Fruit fly (Drosophila melanogaster) whole organism, embryonic: ENCODE data around the gene CG34238.

Experiments used
- B-H2 ChIP-seq: fragments of 200-800 bp; sonication (Bioruptor generic); optimal IDR thresholded peaks from 2 replicates; lab custom pipeline; 2018; ENCODE audit warnings: missing biosample characterization, mild to moderate bottlenecking, missing genetic modification characterization
- Blimp-1 ChIP-seq: fragments of 200-800 bp; sonication (Bioruptor generic); optimal IDR thresholded peaks from 3 replicates; lab custom pipeline; 2018; ENCODE audit warnings: missing biosample characterization, missing genetic modification characterization, mild to moderate bottlenecking, moderate library complexity, missing genetic modification reagents
- CG10274 ChIP-seq: fragments of 200-800 bp; sonication (Bioruptor generic); optimal IDR thresholded peaks from 3 replicates; lab custom pipeline; 2017; ENCODE audit warnings: missing biosample characterization, mild to moderate bottlenecking, missing genetic modification characterization
- CG11085 ChIP-seq: fragments of 200-800 bp; sonication (Bioruptor generic); IDR thresholded peaks from 2 replicates; pipeline ENCODE4 v1.3.6; 2022; ENCODE audit warnings: missing biosample characterization, missing genetic modification characterization
- CG12104 ChIP-seq: fragments of 200-800 bp; sonication (Bioruptor generic); optimal IDR thresholded peaks from 3 replicates; lab custom pipeline; 2016; ENCODE audit warnings: missing biosample characterization, missing genetic modification characterization
- CG12155 ChIP-seq: fragments of 200-800 bp; sonication (Bioruptor generic); optimal IDR thresholded peaks from 3 replicates; lab custom pipeline; 2016; ENCODE audit warnings: missing biosample characterization, missing genetic modification characterization
- CG1233 ChIP-seq: fragments of 200-800 bp; sonication (Bioruptor generic); optimal IDR thresholded peaks from 4 replicates; lab custom pipeline; 2018; ENCODE audit warnings: missing biosample characterization, mild to moderate bottlenecking, missing genetic modification characterization
- CG1647 ChIP-seq: fragments of 200-800 bp; sonication (Bioruptor generic); optimal IDR thresholded peaks from 3 replicates; lab custom pipeline; 2016; ENCODE audit warnings: missing biosample characterization, missing genetic modification characterization
- CG16863 ChIP-seq: fragments of 200-800 bp; sonication (Bioruptor generic); optimal IDR thresholded peaks from 3 replicates; lab custom pipeline; 2016; ENCODE audit warnings: missing biosample characterization, missing genetic modification characterization
- CG2120 ChIP-seq: fragments of 200-800 bp; sonication (Bioruptor generic); optimal IDR thresholded peaks from 3 replicates; lab custom pipeline; 2016; ENCODE audit warnings: missing biosample characterization, missing genetic modification characterization
- CG2129 ChIP-seq: fragments of 200-800 bp; sonication (Bioruptor generic); IDR thresholded peaks from 2 replicates; pipeline ENCODE4 v1.3.6; 2022; ENCODE audit warnings: missing biosample characterization, missing genetic modification characterization; ENCODE audit not compliant: partially characterized antibody
- CG34376 ChIP-seq: fragments of 200-800 bp; sonication (Bioruptor generic); optimal IDR thresholded peaks from 2 replicates; lab custom pipeline; 2018; ENCODE audit warnings: missing biosample characterization, mild to moderate bottlenecking, missing genetic modification characterization
- CG3726 ChIP-seq: fragments of 200-800 bp; sonication (Bioruptor generic); IDR thresholded peaks from 3 replicates; pipeline ENCODE4, ENCODE4 v1.3.6; 2022; ENCODE audit warnings: missing biosample characterization, missing genetic modification characterization
- CG4282 ChIP-seq: fragments of 200-800 bp; sonication (Bioruptor generic); optimal IDR thresholded peaks from 2 replicates; lab custom pipeline; 2016; ENCODE audit warnings: missing biosample characterization, missing genetic modification characterization
- CG4854 ChIP-seq: fragments of 200-800 bp; sonication (Bioruptor generic); optimal IDR thresholded peaks from 2 replicates; lab custom pipeline; 2016; ENCODE audit warnings: missing biosample characterization, missing genetic modification characterization, inconsistent platforms
- CG6683 ChIP-seq: fragments of 200-800 bp; sonication (Bioruptor generic); optimal IDR thresholded peaks from 2 replicates; lab custom pipeline; 2017; ENCODE audit warnings: missing biosample characterization, mild to moderate bottlenecking, missing genetic modification characterization, missing genetic modification reagents
- CG7839 ChIP-seq: fragments of 200-800 bp; sonication (Bioruptor generic); optimal IDR thresholded peaks from 3 replicates; lab custom pipeline; 2018; ENCODE audit warnings: missing biosample characterization, mild to moderate bottlenecking, missing genetic modification characterization, moderate library complexity
- CG7987 ChIP-seq: fragments of 200-800 bp; sonication (Bioruptor generic); optimal IDR thresholded peaks from 2 replicates; lab custom pipeline; 2018; ENCODE audit warnings: missing biosample characterization, mild to moderate bottlenecking, missing genetic modification characterization, moderate library complexity
- CG8290 ChIP-seq, 3 experiments: fragments of 200-800 bp; sonication (Bioruptor generic); optimal IDR thresholded peaks; 2 replicates each; lab custom pipeline; 2016 to 2019; ENCODE audit warnings: missing biosample characterization in 3 of 3, missing genetic modification characterization in 3 of 3, mild to moderate bottlenecking in 2 of 3, moderate library complexity in 1 of 3
- CG8388 ChIP-seq: fragments of 200-800 bp; sonication (Bioruptor generic); optimal IDR thresholded peaks from 2 replicates; lab custom pipeline; 2019; ENCODE audit warnings: missing biosample characterization, mild to moderate bottlenecking, missing genetic modification characterization, moderate library complexity
- Dad ChIP-seq: fragments of 200-800 bp; sonication (Bioruptor generic); optimal IDR thresholded peaks from 3 replicates; lab custom pipeline; 2016; ENCODE audit warnings: missing biosample characterization, missing genetic modification characterization
- Dbx ChIP-seq: fragments of 200-800 bp; sonication (Bioruptor generic); IDR thresholded peaks from 3 replicates; pipeline ENCODE4 v1.3.6; 2022; ENCODE audit warnings: missing biosample characterization, missing genetic modification characterization
- Doc2 ChIP-seq: fragments of 200-800 bp; sonication (Bioruptor generic); IDR thresholded peaks from 2 replicates; pipeline ENCODE4 v1.3.6; 2022; ENCODE audit warnings: missing biosample characterization, missing genetic modification characterization
- Dp ChIP-seq: fragments of 200-800 bp; sonication (Bioruptor generic); optimal IDR thresholded peaks from 2 replicates; lab custom pipeline; 2018; ENCODE audit warnings: missing biosample characterization, mild to moderate bottlenecking, missing genetic modification characterization, moderate library complexity
- Drgx ChIP-seq: fragments of 200-800 bp; sonication (Bioruptor generic); IDR thresholded peaks from 2 replicates; pipeline ENCODE4 v1.3.6; 2022; ENCODE audit warnings: missing biosample characterization, missing genetic modification characterization
- E2f1 ChIP-seq: fragments of 200-800 bp; sonication (Bioruptor generic); IDR thresholded peaks from 2 replicates; pipeline ENCODE4 v1.3.6; 2022; ENCODE audit warnings: missing biosample characterization, missing genetic modification characterization
- Fer2 ChIP-seq: fragments of 200-800 bp; sonication (Bioruptor generic); optimal IDR thresholded peaks from 2 replicates; lab custom pipeline; 2018; ENCODE audit warnings: missing biosample characterization, mild to moderate bottlenecking, missing genetic modification characterization, moderate library complexity
- HLHmδ ChIP-seq: fragments of 200-800 bp; sonication (Bioruptor generic); optimal IDR thresholded peaks from 2 replicates; lab custom pipeline; 2018; ENCODE audit warnings: missing biosample characterization, mild to moderate bottlenecking, missing genetic modification characterization, moderate library complexity
- HmgD ChIP-seq: fragments of 200-800 bp; sonication (Bioruptor generic); optimal IDR thresholded peaks from 3 replicates; lab custom pipeline; 2016; ENCODE audit warnings: missing biosample characterization, missing genetic modification characterization
- Hsf ChIP-seq: fragments of 200-800 bp; sonication (Bioruptor generic); optimal IDR thresholded peaks from 3 replicates; lab custom pipeline; 2016; ENCODE audit warnings: missing biosample characterization, missing genetic modification characterization
- NC2β ChIP-seq: fragments of 200-800 bp; sonication (Bioruptor generic); optimal IDR thresholded peaks from 2 replicates; lab custom pipeline; 2016; ENCODE audit warnings: missing biosample characterization, missing genetic modification characterization
- Oaz ChIP-seq: fragments of 200-800 bp; sonication (Bioruptor generic); IDR thresholded peaks from 2 replicates; pipeline ENCODE4 v1.3.6; 2022; ENCODE audit warnings: missing biosample characterization, missing genetic modification characterization
- Optix ChIP-seq: fragments of 200-800 bp; sonication (Bioruptor generic); IDR thresholded peaks from 3 replicates; pipeline ENCODE4 v1.3.6; 2022; ENCODE audit warnings: missing biosample characterization, missing genetic modification characterization
- Ravus ChIP-seq: fragments of 200-800 bp; sonication (Bioruptor generic); IDR thresholded peaks from 2 replicates; pipeline ENCODE4 v1.3.6; 2022; ENCODE audit warnings: missing biosample characterization, missing genetic modification characterization
- Scr ChIP-seq: fragments of 200-800 bp; sonication (Bioruptor generic); IDR thresholded peaks from 2 replicates; pipeline ENCODE4 v1.3.6; 2022; ENCODE audit warnings: missing biosample characterization, missing genetic modification characterization; ENCODE audit not compliant: partially characterized antibody
- YL-1 ChIP-seq: fragments of 200-800 bp; sonication (Bioruptor generic); optimal IDR thresholded peaks from 3 replicates; lab custom pipeline; 2017; ENCODE audit warnings: missing biosample characterization, mild to moderate bottlenecking, missing genetic modification characterization
- ara ChIP-seq: fragments of 200-800 bp; sonication (Bioruptor generic); IDR thresholded peaks from 2 replicates; pipeline ENCODE4 v1.3.6; 2022; ENCODE audit warnings: missing biosample characterization, missing genetic modification characterization
- chm ChIP-seq: fragments of 200-800 bp; sonication (Bioruptor generic); IDR thresholded peaks from 2 replicates; pipeline ENCODE4 v1.3.6; 2022; ENCODE audit warnings: missing biosample characterization, missing genetic modification characterization
- eyg ChIP-seq: fragments of 200-800 bp; sonication (Bioruptor generic); optimal IDR thresholded peaks from 3 replicates; lab custom pipeline; 2016; ENCODE audit warnings: missing biosample characterization, missing genetic modification characterization
- fd96Cb ChIP-seq: fragments of 200-800 bp; sonication (Bioruptor generic); optimal IDR thresholded peaks from 2 replicates; lab custom pipeline; 2018; ENCODE audit warnings: missing biosample characterization, mild to moderate bottlenecking, missing genetic modification characterization, moderate library complexity
- gem ChIP-seq: fragments of 200-800 bp; sonication (Bioruptor generic); optimal IDR thresholded peaks from 2 replicates; lab custom pipeline; 2019; ENCODE audit warnings: missing biosample characterization, mild to moderate bottlenecking, missing genetic modification characterization, moderate library complexity
- ham ChIP-seq: fragments of 200-800 bp; sonication (Bioruptor generic); IDR thresholded peaks from 2 replicates; pipeline ENCODE4 v1.3.6; 2022; ENCODE audit warnings: missing biosample characterization, missing genetic modification characterization
- kni ChIP-seq: fragments of 200-800 bp; sonication (Bioruptor generic); optimal IDR thresholded peaks from 3 replicates; lab custom pipeline; 2017; ENCODE audit warnings: mild to moderate bottlenecking, missing biosample characterization, missing genetic modification reagents, missing genetic modification characterization
- luna ChIP-seq: fragments of 200-800 bp; sonication (Bioruptor generic); optimal IDR thresholded peaks from 2 replicates; lab custom pipeline; 2016; ENCODE audit warnings: missing biosample characterization, missing genetic modification characterization
- maf-S ChIP-seq: fragments of 200-800 bp; sonication (Bioruptor generic); optimal IDR thresholded peaks from 2 replicates; lab custom pipeline; 2016; ENCODE audit warnings: missing biosample characterization, missing genetic modification characterization
- peb ChIP-seq: fragments of 200-800 bp; sonication (Bioruptor generic); IDR thresholded peaks from 2 replicates; pipeline ENCODE4 v1.3.6; 2022; ENCODE audit warnings: missing biosample characterization, missing genetic modification characterization
- sim ChIP-seq: fragments of 200-800 bp; sonication (Bioruptor generic); IDR thresholded peaks from 2 replicates; pipeline ENCODE4 v1.3.6; 2022; ENCODE audit warnings: missing biosample characterization, missing genetic modification characterization
- sisA ChIP-seq: fragments of 200-800 bp; sonication (Bioruptor generic); IDR thresholded peaks from 2 replicates; pipeline ENCODE4 v1.3.6; 2022; ENCODE audit warnings: missing biosample characterization, missing genetic modification characterization
- sug ChIP-seq: fragments of 200-800 bp; optimal IDR thresholded peaks from 2 replicates; lab custom pipeline; 2019; ENCODE audit warnings: missing biosample characterization, mild to moderate bottlenecking, missing genetic modification characterization, moderate library complexity
- tgo ChIP-seq: fragments of 200-800 bp; sonication (Bioruptor generic); IDR thresholded peaks from 3 replicates; pipeline ENCODE4 v1.3.6; 2022; ENCODE audit warnings: missing biosample characterization, missing genetic modification characterization
- tup ChIP-seq: fragments of 200-800 bp; sonication (Bioruptor generic); optimal IDR thresholded peaks from 2 replicates; lab custom pipeline; 2016; ENCODE audit warnings: missing biosample characterization, mild to moderate bottlenecking, missing genetic modification characterization, moderate library complexity
- wek ChIP-seq: fragments of 200-800 bp; sonication (Bioruptor generic); optimal IDR thresholded peaks from 3 replicates; lab custom pipeline; 2018; ENCODE audit warnings: missing biosample characterization, mild to moderate bottlenecking, missing genetic modification characterization, moderate library complexity

CG34238 gene

DNA sequence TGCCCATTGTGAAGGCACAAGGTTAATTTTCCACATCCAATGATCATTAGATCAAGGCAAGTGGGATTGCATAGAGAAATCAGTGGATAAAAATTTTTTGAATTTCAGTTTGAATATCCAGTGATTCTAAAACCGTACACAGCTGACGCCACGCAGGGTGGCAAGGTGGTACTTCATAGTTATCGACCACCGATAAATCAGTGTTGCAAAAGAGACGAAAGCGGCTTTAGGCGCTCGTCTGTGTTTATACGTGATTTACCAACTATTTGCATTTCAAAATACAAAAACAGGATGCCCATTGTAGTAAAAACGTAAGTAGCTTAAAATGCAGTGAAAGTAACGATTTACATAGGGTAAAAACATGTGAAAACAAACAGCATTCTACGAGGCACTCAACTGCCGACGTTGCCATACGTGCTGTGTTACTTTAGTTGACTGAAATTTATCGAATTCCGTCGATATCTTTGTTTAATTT, 4.6 kb downstream of the CG34238 start, which contains the start of the genes CG42535, CG34001 and hay (continued):
- no peak for TF ChIP-seq Oaz (GFP tag; lab: Robert Waterston, UW)
- no peak for TF ChIP-seq CG8388 (GFP tag; lab: Kevin White, UChicago)
- no peak for TF ChIP-seq sisA
- TF ChIP-seq ham (GFP tag; lab: Robert Waterston, UW), result no peak
- TF ChIP-seq HmgD (GFP tag; lab: Kevin White, UChicago), result no peak
- no peak for TF ChIP-seq CG16863 (GFP tag; lab: Kevin White, UChicago)
- TF ChIP-seq Optix (GFP tag; lab: Robert Waterston, UW), result no peak
- TF ChIP-seq Ravus, result no peak
- TF ChIP-seq kni (GFP tag; lab: Kevin White, UChicago), result no peak
- no peak for TF ChIP-seq luna
- no peak for TF ChIP-seq CG10274 (GFP tag; lab: Kevin White, UChicago)
- peak; percentile 55 for TF ChIP-seq CG2120 (GFP tag; lab: Kevin White, UChicago)
- no peak for TF ChIP-seq CG7987 (GFP tag; lab: Kevin White, UChicago)
- no peak for TF ChIP-seq Dad
- no peak for TF ChIP-seq Doc2 (GFP tag; lab: Robert Waterston, UW)
- no peak for TF ChIP-seq fd96Cb (tag; lab: Kevin White, UChicago)
- TF ChIP-seq NC2β (GFP tag; lab: Kevin White, UChicago), result no peak
- no peak for TF ChIP-seq chm (GFP tag; lab: Robert Waterston, UW)
- no peak for TF ChIP-seq CG8290 (GFP tag; optimal IDR thresholded peaks at IDR 0.05; lab: Kevin White, UChicago)
- TF ChIP-seq CG8290 (tag; optimal IDR thresholded peaks at IDR 0.05; lab: Kevin White, UChicago), result no peak
- no peak for TF ChIP-seq CG12104
- TF ChIP-seq Blimp-1, result no peak
- TF ChIP-seq ara (GFP tag; lab: Robert Waterston, UW), result no peak
- TF ChIP-seq sim (GFP tag; lab: Robert Waterston, UW), result no peak
- no peak for TF ChIP-seq sug (tag; lab: Kevin White, UChicago)
- TF ChIP-seq YL-1 (GFP tag; lab: Kevin White, UChicago), result peak; percentile 69
- TF ChIP-seq Fer2 (tag; lab: Kevin White, UChicago), result no peak
- no peak for TF ChIP-seq Dbx (GFP tag; lab: Robert Waterston, UW)
- TF ChIP-seq Dp (GFP tag; lab: Kevin White, UChicago), result peak; percentile 84
- no peak for TF ChIP-seq maf-S (GFP tag; lab: Kevin White, UChicago)
- no peak for TF ChIP-seq CG2129 (GFP tag; lab: Robert Waterston, UW)
- no peak for TF ChIP-seq eyg
- no peak for TF ChIP-seq CG34376
- TF ChIP-seq peb (GFP tag; lab: Robert Waterston, UW), result no peak
- TF ChIP-seq CG4854 (GFP tag; lab: Kevin White, UChicago), result no peak
- no peak for TF ChIP-seq Hsf (GFP tag; lab: Kevin White, UChicago)
- peak; percentile 7 for TF ChIP-seq B-H2
- no peak for TF ChIP-seq CG12155
- no peak for TF ChIP-seq CG11085 (GFP tag; lab: Robert Waterston, UW)
- no peak for TF ChIP-seq wek (GFP tag; lab: Kevin White, UChicago)
- TF ChIP-seq CG1647 (GFP tag; lab: Kevin White, UChicago), result no peak
- no peak for TF ChIP-seq CG3726
- TF ChIP-seq HLHmδ, result no peak
- no peak for TF ChIP-seq E2f1 (GFP tag; lab: Robert Waterston, UW)
- TF ChIP-seq CG1233, result no peak
- no peak for TF ChIP-seq tgo (GFP tag; lab: Robert Waterston, UW)
- TF ChIP-seq CG6683 (GFP tag; lab: Kevin White, UChicago), result no peak
- no peak for TF ChIP-seq CG7839
- TF ChIP-seq Scr, result 0 out of 2 replicates have a peak, but pooled peaks have one; percentile 43
- TF ChIP-seq tup (GFP tag; lab: Kevin White, UChicago), result no peak
- no peak for TF ChIP-seq Drgx (GFP tag; lab: Robert Waterston, UW)
- TF ChIP-seq gem (tag; lab: Kevin White, UChicago), result no peak
- TF ChIP-seq CG4282 (GFP tag; lab: Kevin White, UChicago), result no peak
